Worm (Caenorhabditis elegans) whole organism, L2 larva: ENCODE results near the gene nra-1.

Source experiments
- C34F6.9 ChIP-seq: fragments of 150-350 bp; optimal IDR thresholded peaks from 2 replicates; lab custom pipeline; 2014; ENCODE audit warnings: missing biosample characterization, missing genetic modification characterization
- F13H6.1 ChIP-seq: sonication (generic microtip); optimal IDR thresholded peaks from 2 replicates; lab custom pipeline; 2016; ENCODE audit warnings: missing genetic modification characterization, missing compliant biosample characterization
- ama-1 ChIP-seq: fragments of 150-350 bp; optimal IDR thresholded peaks from 2 replicates; lab custom pipeline; 2018; ENCODE audit warnings: inconsistent platforms
- blmp-1 ChIP-seq: sonication (generic microtip); optimal IDR thresholded peaks from 2 replicates; lab custom pipeline; 2017; ENCODE audit warnings: missing genetic modification characterization, mild to moderate bottlenecking, missing compliant biosample characterization, antibody characterized with exemption, moderate library complexity; ENCODE audit not compliant: insufficient read depth
- ceh-82 ChIP-seq: fragments of 150-350 bp; optimal IDR thresholded peaks from 2 replicates; lab custom pipeline; 2014; ENCODE audit warnings: missing biosample characterization, missing genetic modification characterization
- crh-2 ChIP-seq: sonication (generic microtip); optimal IDR thresholded peaks from 2 replicates; lab custom pipeline; 2017; ENCODE audit warnings: missing biosample characterization, missing genetic modification characterization
- dmd-4 ChIP-seq: sonication (generic microtip); optimal IDR thresholded peaks from 2 replicates; lab custom pipeline; 2017; ENCODE audit warnings: missing biosample characterization, missing genetic modification characterization
- lsy-2 ChIP-seq, 2 experiments: fragments of 150-350 bp in 1 of 2; sonication (generic microtip) in 1 of 2; optimal IDR thresholded peaks; 2 replicates each; lab custom pipeline; 2014 to 2017; ENCODE audit warnings: missing biosample characterization in 2 of 2, missing genetic modification characterization in 2 of 2
- mbf-1 ChIP-seq: sonication (generic microtip); optimal IDR thresholded peaks from 2 replicates; lab custom pipeline; 2017; ENCODE audit warnings: missing biosample characterization, missing genetic modification characterization
- mdl-1 ChIP-seq, 2 experiments: fragments of 150-350 bp in 1 of 2; sonication (generic microtip) in 1 of 2; optimal IDR thresholded peaks; 2 replicates each; lab custom pipeline; 2017; ENCODE audit warnings: missing biosample characterization in 2 of 2, missing genetic modification characterization in 2 of 2
- nhr-6 ChIP-seq: fragments of 150-350 bp; optimal IDR thresholded peaks from 2 replicates; lab custom pipeline; 2014; ENCODE audit warnings: missing biosample characterization, missing genetic modification characterization
- nhr-77 ChIP-seq: fragments of 150-350 bp; optimal IDR thresholded peaks from 2 replicates; lab custom pipeline; 2014; ENCODE audit warnings: missing biosample characterization, missing genetic modification characterization
- peb-1 ChIP-seq: fragments of 150-350 bp; optimal IDR thresholded peaks from 2 replicates; lab custom pipeline; 2014; ENCODE audit warnings: missing biosample characterization, missing genetic modification characterization
- skn-1 ChIP-seq: sonication (generic microtip); optimal IDR thresholded peaks from 2 replicates; lab custom pipeline; 2017; ENCODE audit warnings: missing biosample characterization, missing genetic modification characterization
- sma-3 ChIP-seq: sonication (generic microtip); optimal IDR thresholded peaks from 2 replicates; lab custom pipeline; 2016; ENCODE audit warnings: missing genetic modification reagents, missing genetic modification characterization, missing compliant biosample characterization
- sma-9 ChIP-seq, 2 experiments: fragments of 150-350 bp in 1 of 2; sonication (generic microtip) in 1 of 2; optimal IDR thresholded peaks; 2 replicates each; lab custom pipeline; 2014 to 2016; ENCODE audit warnings: missing genetic modification characterization in 2 of 2, mild to moderate bottlenecking in 1 of 2, missing biosample characterization in 1 of 2, missing compliant biosample characterization in 1 of 2, missing genetic modification reagents in 1 of 2, moderate library complexity in 1 of 2
- snpc-4 ChIP-seq: fragments of 150-350 bp; optimal IDR thresholded peaks from 2 replicates; lab custom pipeline; 2014; ENCODE audit warnings: missing biosample characterization, missing genetic modification characterization
- ztf-1 ChIP-seq: fragments of 200-800 bp; sonication (Bioruptor generic); conservative IDR thresholded peaks from 2 replicates; pipeline ENCODE4 v1.3.6; 2022; ENCODE audit warnings: missing genetic modification characterization, missing compliant biosample characterization
- ztf-11 ChIP-seq: sonication (generic microtip); optimal IDR thresholded peaks from 2 replicates; lab custom pipeline; 2017; ENCODE audit warnings: missing biosample characterization, missing genetic modification characterization
- ztf-4 ChIP-seq: fragments of 150-350 bp; optimal IDR thresholded peaks from 2 replicates; lab custom pipeline; 2014; ENCODE audit warnings: missing biosample characterization, missing genetic modification characterization

nra-1 gene

ce11 chrIV:17237029-17237428 is 47.0 kb downstream of the nra-1 start:
- TF ChIP-seq mbf-1 (tag; lab: Kevin White, UChicago): no peak
- TF ChIP-seq ztf-4: no peak

- TF ChIP-seq ztf-1 (GFP tag; lab: Robert Waterston, UW) (no peak), crh-2 (tag; lab: Kevin White, UChicago) (no peak), F13H6.1 (tag; lab: Kevin White, UChicago) (no peak), sma-3 (no peak), ceh-82 (tag; lab: Kevin White, UChicago) (no peak), C34F6.9 (peak; percentile 3)
Measured at ce11 chrIV:17233494-17233893, 50.5 kb downstream of the nra-1 start.

ce11 chrIV:17232899-17233298 is 51.1 kb downstream of the nra-1 start:
- TF ChIP-seq ztf-1 (GFP tag; lab: Robert Waterston, UW) (no peak), lsy-2 (tag; optimal IDR thresholded peaks at IDR 0.05; lab: Kevin White, UChicago) (no peak), peb-1 (tag; lab: Kevin White, UChicago) (no peak), ceh-82 (tag; lab: Kevin White, UChicago) (no peak), ztf-11 (tag; lab: Kevin White, UChicago) (no peak), sma-9 (GFP tag; optimal IDR thresholded peaks at IDR 0.05; lab: Kevin White, UChicago) (no peak), sma-9 (tag; optimal IDR thresholded peaks at IDR 0.05; lab: Kevin White, UChicago) (no peak), skn-1 (no peak), ama-1 (lab: Kevin White, UChicago) (no peak), mdl-1 (tag; optimal IDR thresholded peaks at IDR 0.05; lab: Kevin White, UChicago) (no peak), nhr-6 (no peak), nhr-77 (tag; lab: Kevin White, UChicago) (no peak), blmp-1 (tag; lab: Kevin White, UChicago) (no peak), snpc-4 (tag; lab: Kevin White, UChicago) (no peak), dmd-4 (tag; lab: Kevin White, UChicago) (no peak)
